Fruit fly (Drosophila melanogaster) whole organism, embryonic: ENCODE data around the gene TyrRII.
A peak's percentile ranks its signal among the peaks of the same experiment; 100 is the strongest.

ENCODE experiments used
- Antp ChIP-seq: fragments of 200-800 bp; sonication (Bioruptor generic); optimal IDR thresholded peaks from 3 replicates; lab custom pipeline; 2016; ENCODE audit warnings: missing biosample characterization, missing genetic modification characterization
- Bdp1 ChIP-seq: fragments of 200-800 bp; sonication (Bioruptor generic); optimal IDR thresholded peaks from 3 replicates; lab custom pipeline; 2016; ENCODE audit warnings: missing biosample characterization, missing genetic modification characterization
- CG13296 ChIP-seq: fragments of 200-800 bp; sonication (Bioruptor generic); optimal IDR thresholded peaks from 3 replicates; lab custom pipeline; 2018; ENCODE audit warnings: missing biosample characterization, mild to moderate bottlenecking, missing genetic modification characterization
- CG1602 ChIP-seq: fragments of 200-800 bp; sonication (Bioruptor generic); optimal IDR thresholded peaks from 3 replicates; lab custom pipeline; 2016; ENCODE audit warnings: missing biosample characterization, missing genetic modification characterization
- CG17361 ChIP-seq: fragments of 200-800 bp; sonication (Bioruptor generic); IDR thresholded peaks from 3 replicates; pipeline ENCODE4 v1.3.6; 2022; ENCODE audit warnings: missing biosample characterization, missing genetic modification characterization
- CG17385 ChIP-seq: fragments of 200-800 bp; sonication (Bioruptor generic); optimal IDR thresholded peaks from 3 replicates; lab custom pipeline; 2018; ENCODE audit warnings: missing biosample characterization, mild to moderate bottlenecking, missing genetic modification characterization
- CG1832 ChIP-seq: fragments of 200-800 bp; sonication (Bioruptor generic); optimal IDR thresholded peaks from 2 replicates; lab custom pipeline; 2017; ENCODE audit warnings: missing biosample characterization, mild to moderate bottlenecking, missing genetic modification characterization, inconsistent platforms
- CG2199 ChIP-seq: fragments of 200-800 bp; sonication (Bioruptor generic); IDR thresholded peaks from 3 replicates; pipeline ENCODE4 v1.3.6; 2022; ENCODE audit warnings: missing biosample characterization, missing genetic modification characterization
- CG31441 ChIP-seq: fragments of 200-800 bp; sonication (Bioruptor generic); IDR thresholded peaks from 2 replicates; pipeline ENCODE4 v1.3.6; 2022; ENCODE audit warnings: missing biosample characterization, missing genetic modification characterization
- CG34422 ChIP-seq: fragments of 200-800 bp; sonication (Bioruptor generic); IDR thresholded peaks from 3 replicates; pipeline ENCODE4 v1.3.6; 2022; ENCODE audit warnings: missing biosample characterization, missing genetic modification characterization
- CG4360 ChIP-seq: fragments of 200-800 bp; sonication (Bioruptor generic); IDR thresholded peaks from 2 replicates; pipeline ENCODE4 v1.3.6; 2022; ENCODE audit warnings: missing biosample characterization, missing genetic modification characterization
- CG4424 ChIP-seq: fragments of 200-800 bp; sonication (Bioruptor generic); optimal IDR thresholded peaks from 3 replicates; lab custom pipeline; 2016; ENCODE audit warnings: missing biosample characterization, missing genetic modification characterization
- CG6791 ChIP-seq: fragments of 200-800 bp; sonication (Bioruptor generic); IDR thresholded peaks from 3 replicates; pipeline ENCODE4 v1.3.6; 2022; ENCODE audit warnings: missing biosample characterization, missing genetic modification characterization; ENCODE audit not compliant: partially characterized antibody
- CG7745 ChIP-seq: fragments of 200-800 bp; sonication (Bioruptor generic); optimal IDR thresholded peaks from 2 replicates; lab custom pipeline; 2018; ENCODE audit warnings: missing biosample characterization, mild to moderate bottlenecking, missing genetic modification characterization, moderate library complexity
- CG7987 ChIP-seq: fragments of 200-800 bp; sonication (Bioruptor generic); optimal IDR thresholded peaks from 2 replicates; lab custom pipeline; 2018; ENCODE audit warnings: missing biosample characterization, mild to moderate bottlenecking, missing genetic modification characterization, moderate library complexity
- CG8478 ChIP-seq: fragments of >200 bp; optimal IDR thresholded peaks from 2 replicates; lab custom pipeline; 2018
- Chrac-16 ChIP-seq: fragments of 200-800 bp; sonication (Bioruptor generic); optimal IDR thresholded peaks from 3 replicates; lab custom pipeline; 2016; ENCODE audit warnings: missing biosample characterization, missing genetic modification characterization
- Dip2 ChIP-seq: fragments of 200-800 bp; sonication (Bioruptor generic); IDR thresholded peaks from 2 replicates; pipeline ENCODE4 v1.3.6; 2022; ENCODE audit warnings: missing biosample characterization, missing genetic modification characterization
- Dip3 ChIP-seq: fragments of 200-800 bp; sonication (Bioruptor generic); optimal IDR thresholded peaks from 3 replicates; lab custom pipeline; 2016; ENCODE audit warnings: missing biosample characterization, missing genetic modification characterization
- Doc3 ChIP-seq: fragments of 200-800 bp; sonication (Bioruptor generic); IDR thresholded peaks from 3 replicates; pipeline ENCODE4 v1.3.6; 2022; ENCODE audit warnings: missing biosample characterization, missing genetic modification characterization; ENCODE audit not compliant: partially characterized antibody
- Eip74EF ChIP-seq, 2 experiments: fragments of 200-800 bp in 1 of 2; fragments of >200 bp in 1 of 2; sonication (Bioruptor generic) in 1 of 2; optimal IDR thresholded peaks; 2 replicates each; lab custom pipeline; 2017 to 2019; ENCODE audit warnings: missing biosample characterization in 2 of 2, missing genetic modification characterization in 2 of 2, mild to moderate bottlenecking in 1 of 2, moderate library complexity in 1 of 2
- HLH54F ChIP-seq: fragments of 200-800 bp; sonication (Bioruptor generic); optimal IDR thresholded peaks from 3 replicates; lab custom pipeline; 2016; ENCODE audit warnings: missing biosample characterization, missing genetic modification characterization
- Stat92E ChIP-seq, 3 experiments: fragments of >200 bp in 2 of 3; fragments of 200-800 bp in 1 of 3; sonication (Bioruptor generic) in 1 of 3; optimal IDR thresholded peaks; 2 replicates each; lab custom pipeline; 2017 to 2019; ENCODE audit warnings: missing biosample characterization in 3 of 3, missing genetic modification characterization in 3 of 3, mild to moderate bottlenecking in 1 of 3, moderate library complexity in 1 of 3
- al ChIP-seq: fragments of 200-800 bp; sonication (Bioruptor generic); IDR thresholded peaks from 2 replicates; pipeline ENCODE4 v1.3.6; 2022; ENCODE audit warnings: missing biosample characterization, missing genetic modification characterization
- ara ChIP-seq: fragments of 200-800 bp; sonication (Bioruptor generic); IDR thresholded peaks from 2 replicates; pipeline ENCODE4 v1.3.6; 2022; ENCODE audit warnings: missing biosample characterization, missing genetic modification characterization
- bbx ChIP-seq: fragments of 200-800 bp; sonication (Bioruptor generic); IDR thresholded peaks from 2 replicates; pipeline ENCODE4 v1.3.6; 2022; ENCODE audit warnings: missing biosample characterization, missing genetic modification characterization; ENCODE audit not compliant: partially characterized antibody
- bsh ChIP-seq, 2 experiments: fragments of 200-800 bp; sonication (Bioruptor generic); optimal IDR thresholded peaks; 2 replicates each; lab custom pipeline; 2017 to 2018; ENCODE audit warnings: mild to moderate bottlenecking in 2 of 2, missing biosample characterization in 2 of 2, missing genetic modification characterization in 2 of 2, moderate library complexity in 1 of 2
- btn ChIP-seq: fragments of 200-800 bp; sonication (Bioruptor generic); optimal IDR thresholded peaks from 2 replicates; lab custom pipeline; 2016; ENCODE audit warnings: missing biosample characterization, missing genetic modification characterization
- chm ChIP-seq: fragments of 200-800 bp; sonication (Bioruptor generic); IDR thresholded peaks from 2 replicates; pipeline ENCODE4 v1.3.6; 2022; ENCODE audit warnings: missing biosample characterization, missing genetic modification characterization
- ci ChIP-seq: fragments of 200-800 bp; sonication (Bioruptor generic); IDR thresholded peaks from 3 replicates; pipeline ENCODE4 v1.3.6; 2022; ENCODE audit warnings: missing biosample characterization, missing genetic modification characterization
- crol ChIP-seq: fragments of 200-800 bp; sonication (Bioruptor generic); IDR thresholded peaks from 2 replicates; pipeline ENCODE4 v1.3.6; 2022; ENCODE audit warnings: missing biosample characterization, missing genetic modification characterization
- crp ChIP-seq, 2 experiments: fragments of 200-800 bp; sonication (Bioruptor generic); optimal IDR thresholded peaks; 2 replicates in 1 of 2; 3 replicates in 1 of 2; lab custom pipeline; 2017; ENCODE audit warnings: missing biosample characterization in 2 of 2, missing genetic modification characterization in 2 of 2, mild to moderate bottlenecking in 1 of 2, moderate library complexity in 1 of 2
- gsb-n ChIP-seq: fragments of 200-800 bp; sonication (Bioruptor generic); optimal IDR thresholded peaks from 3 replicates; lab custom pipeline; 2018; ENCODE audit warnings: missing biosample characterization, mild to moderate bottlenecking, missing genetic modification characterization
- ham ChIP-seq: fragments of 200-800 bp; sonication (Bioruptor generic); IDR thresholded peaks from 2 replicates; pipeline ENCODE4 v1.3.6; 2022; ENCODE audit warnings: missing biosample characterization, missing genetic modification characterization
- insv ChIP-seq, 2 experiments: fragments of 200-800 bp; sonication (Bioruptor generic); optimal IDR thresholded peaks; 3 replicates each; lab custom pipeline; 2016 to 2018; ENCODE audit warnings: missing biosample characterization in 2 of 2, missing genetic modification characterization in 2 of 2
- kni ChIP-seq: fragments of 200-800 bp; sonication (Bioruptor generic); optimal IDR thresholded peaks from 3 replicates; lab custom pipeline; 2017; ENCODE audit warnings: mild to moderate bottlenecking, missing biosample characterization, missing genetic modification reagents, missing genetic modification characterization
- phol ChIP-seq: fragments of 200-800 bp; sonication (Bioruptor generic); optimal IDR thresholded peaks from 3 replicates; lab custom pipeline; 2018; ENCODE audit warnings: missing biosample characterization, mild to moderate bottlenecking, missing genetic modification characterization, moderate library complexity
- pros ChIP-seq: fragments of 200-800 bp; sonication (Bioruptor generic); optimal IDR thresholded peaks from 3 replicates; lab custom pipeline; 2019; ENCODE audit warnings: missing biosample characterization, mild to moderate bottlenecking, missing genetic modification characterization, moderate library complexity
- sd ChIP-seq: fragments of 200-800 bp; sonication (Bioruptor generic); optimal IDR thresholded peaks from 3 replicates; lab custom pipeline; 2018; ENCODE audit warnings: missing biosample characterization, mild to moderate bottlenecking, missing genetic modification characterization, moderate library complexity
- slou ChIP-seq: fragments of 200-800 bp; sonication (Bioruptor generic); optimal IDR thresholded peaks from 3 replicates; lab custom pipeline; 2016; ENCODE audit warnings: missing biosample characterization, missing genetic modification characterization
- sna ChIP-seq: fragments of 200-800 bp; sonication (Bioruptor generic); IDR thresholded peaks from 2 replicates; pipeline ENCODE4 v1.3.6; 2022; ENCODE audit warnings: missing biosample characterization, missing genetic modification characterization; ENCODE audit not compliant: partially characterized antibody
- so ChIP-seq: fragments of 200-800 bp; sonication (Bioruptor generic); IDR thresholded peaks from 3 replicates; pipeline ENCODE4 v1.3.6; 2022; ENCODE audit warnings: missing biosample characterization, missing genetic modification characterization
- sr ChIP-seq: fragments of 200-800 bp; sonication (Bioruptor generic); IDR thresholded peaks from 3 replicates; pipeline ENCODE4 v1.3.6; 2022; ENCODE audit warnings: missing biosample characterization, missing genetic modification characterization
- sug ChIP-seq: fragments of 200-800 bp; optimal IDR thresholded peaks from 2 replicates; lab custom pipeline; 2019; ENCODE audit warnings: missing biosample characterization, mild to moderate bottlenecking, missing genetic modification characterization, moderate library complexity
- trh ChIP-seq: fragments of 200-800 bp; sonication (Bioruptor generic); optimal IDR thresholded peaks from 2 replicates; lab custom pipeline; 2016; ENCODE audit warnings: missing biosample characterization, missing genetic modification characterization
- z ChIP-seq: fragments of 200-800 bp; sonication (Bioruptor generic); IDR thresholded peaks from 3 replicates; pipeline ENCODE4 v1.3.6; 2022; ENCODE audit warnings: missing biosample characterization, missing genetic modification characterization

The TyrRII gene

dm6 chr3R:17712623-17713521, 23.5 kb upstream of the TyrRII start (continued):
- TF ChIP-seq Doc3 (GFP tag; lab: Robert Waterston, UW) (no peak), Eip74EF (GFP tag; optimal IDR thresholded peaks at IDR 0.05; lab: Kevin White, UChicago) (peak in 1 of 2 experiments; percentile 29), gsb-n (peak; percentile 18), btn (no peak), CG2199 (GFP tag; lab: Robert Waterston, UW) (0 out of 3 replicates have a peak, but pooled peaks have one; percentile 12), slou (GFP tag; lab: Kevin White, UChicago) (no peak), crp (GFP tag; optimal IDR thresholded peaks at IDR 0.05; lab: Kevin White, UChicago) (peak in 1 of 2 experiments; percentile 72), Stat92E (GFP tag; optimal IDR thresholded peaks at IDR 0.05; lab: Kevin White, UChicago) (peak in 1 of 3 experiments; percentile 16), bsh (GFP tag; optimal IDR thresholded peaks at IDR 0.05; lab: Kevin White, UChicago) (peak in 1 of 2 experiments; percentile 16)

DNA sequence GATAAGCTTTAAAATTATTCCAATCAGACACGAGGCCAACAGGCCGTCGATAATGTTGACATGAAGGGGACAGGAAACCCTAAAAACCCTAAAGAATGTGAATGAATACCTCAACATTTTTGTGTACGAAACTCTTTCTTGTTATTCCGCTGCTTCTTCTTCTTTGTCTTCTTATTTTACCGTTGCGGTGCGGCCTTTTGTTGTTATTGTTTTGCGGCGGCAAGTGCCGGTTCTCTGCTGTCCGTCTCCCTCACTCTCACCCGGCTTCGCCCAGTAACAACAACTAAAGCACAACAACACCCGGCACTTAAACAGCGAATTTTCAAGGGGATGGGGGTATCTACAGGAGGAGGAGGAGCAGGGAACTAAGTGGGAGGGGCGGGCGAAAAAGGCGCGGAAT, 22.0 kb upstream of the TyrRII start:
- peak; percentile 64; the same call in 1 of the 2 replicates for TF ChIP-seq CG4360 (GFP tag; lab: Robert Waterston, UW)
- TF ChIP-seq CG8478 (lab: Kevin White, UChicago): no peak
- no peak for TF ChIP-seq CG1602
- TF ChIP-seq ara: no peak
- no peak for TF ChIP-seq HLH54F (GFP tag; lab: Kevin White, UChicago)
- TF ChIP-seq Dip2 (GFP tag; lab: Robert Waterston, UW): no peak
- TF ChIP-seq sd (tag; lab: Kevin White, UChicago): peak; percentile 65
- peak; percentile 45; the same call in 1 of the 3 replicates for TF ChIP-seq CG6791 (GFP tag; lab: Robert Waterston, UW)
- TF ChIP-seq CG13296: no peak
- peak; percentile 11; the same call in 1 of the 3 replicates for TF ChIP-seq CG34422 (GFP tag; lab: Robert Waterston, UW)
- no peak for TF ChIP-seq so (GFP tag; lab: Robert Waterston, UW)
- no peak for TF ChIP-seq sna (GFP tag; lab: Robert Waterston, UW)
- TF ChIP-seq ham (GFP tag; lab: Robert Waterston, UW): no peak
- peak; percentile 32 for TF ChIP-seq CG1832 (GFP tag; lab: Kevin White, UChicago)
- TF ChIP-seq trh: no peak
- no peak for TF ChIP-seq Dip3 (GFP tag; lab: Kevin White, UChicago)
- no peak for TF ChIP-seq Antp (GFP tag; lab: Kevin White, UChicago)
- TF ChIP-seq insv (GFP tag; optimal IDR thresholded peaks at IDR 0.05; lab: Kevin White, UChicago): peak in 1 of 2 experiments; percentile 18
- peak; percentile 65 for TF ChIP-seq kni (GFP tag; lab: Kevin White, UChicago)
- TF ChIP-seq CG31441: no peak
- no peak for TF ChIP-seq CG4424 (GFP tag; lab: Kevin White, UChicago)
- no peak for TF ChIP-seq CG17361
- TF ChIP-seq CG2199 (GFP tag; lab: Robert Waterston, UW): no peak
- TF ChIP-seq CG17385 (GFP tag; lab: Kevin White, UChicago): peak; percentile 72
- no peak for TF ChIP-seq chm
- TF ChIP-seq phol (tag; lab: Kevin White, UChicago): no peak
- TF ChIP-seq z: no peak
- TF ChIP-seq, all 482 proteins: peak for 8

- TF ChIP-seq CG7987 (GFP tag; lab: Kevin White, UChicago) (peak; percentile 83), CG7745 (tag; lab: Kevin White, UChicago) (no peak), Chrac-16 (GFP tag; lab: Kevin White, UChicago) (no peak), Bdp1 (no peak), crol (GFP tag; lab: Robert Waterston, UW) (peak; percentile 97), pros (GFP tag; lab: Kevin White, UChicago) (peak; percentile 54), ci (GFP tag; lab: Robert Waterston, UW) (0 out of 3 replicates have a peak, but pooled peaks have one; percentile 5), sr (GFP tag; lab: Robert Waterston, UW) (peak; percentile 94), al (0 out of 2 replicates have a peak, but pooled peaks have one; percentile 28), sug (tag; lab: Kevin White, UChicago) (peak; percentile 29), CG1832 (GFP tag; lab: Kevin White, UChicago) (peak; percentile 12), bbx (GFP tag; lab: Robert Waterston, UW) (no peak)
These were observed 21.6 kb upstream of the TyrRII start for dm6 chr3R:17714773-17715344.
